Worm (Caenorhabditis elegans): Measurements from ENCODE around the gene T04C9.2.

The T04C9.2 gene

DNA sequence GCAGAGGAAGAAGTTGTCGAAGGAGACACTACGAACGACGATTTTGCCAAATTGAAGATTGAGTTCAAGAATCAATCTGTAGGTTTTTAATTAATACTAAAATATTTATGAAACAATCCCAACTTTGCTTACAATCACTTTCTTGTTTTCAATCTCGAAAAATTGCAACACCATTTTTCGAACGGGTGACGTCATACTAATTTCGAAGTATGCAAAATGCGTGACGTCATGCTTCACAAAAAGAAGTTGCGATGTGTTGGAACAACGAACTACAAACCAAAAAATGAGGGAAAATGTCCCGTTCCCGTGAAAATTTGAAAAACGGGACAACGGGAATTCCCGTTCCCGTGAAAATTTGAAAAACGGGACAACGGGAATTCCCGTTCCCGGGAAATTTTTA, 24.0 kb upstream of the T04C9.2 start:
- TF ChIP-seq cog-1 (tag; optimal IDR thresholded peaks at IDR 0.05) (no peak), ztf-29 (GFP tag; IDR thresholded peaks at IDR 0.05) (no peak), flt-1 (GFP tag; IDR thresholded peaks at IDR 0.05) (no peak), ztf-23 (GFP tag; IDR thresholded peaks at IDR 0.05) (no peak), tab-1 (GFP tag; IDR thresholded peaks at IDR 0.05) (no peak), T22C8.4 (GFP tag; IDR thresholded peaks at IDR 0.05) (no peak), med-1 (GFP tag; optimal IDR thresholded peaks at IDR 0.05; ENCODE audit: insufficient read depth) (no peak), ref-1 (GFP tag; conservative IDR thresholded peaks at IDR 0.05) (no peak), klf-2 (GFP tag; conservative IDR thresholded peaks at IDR 0.05) (no peak)

DNA sequence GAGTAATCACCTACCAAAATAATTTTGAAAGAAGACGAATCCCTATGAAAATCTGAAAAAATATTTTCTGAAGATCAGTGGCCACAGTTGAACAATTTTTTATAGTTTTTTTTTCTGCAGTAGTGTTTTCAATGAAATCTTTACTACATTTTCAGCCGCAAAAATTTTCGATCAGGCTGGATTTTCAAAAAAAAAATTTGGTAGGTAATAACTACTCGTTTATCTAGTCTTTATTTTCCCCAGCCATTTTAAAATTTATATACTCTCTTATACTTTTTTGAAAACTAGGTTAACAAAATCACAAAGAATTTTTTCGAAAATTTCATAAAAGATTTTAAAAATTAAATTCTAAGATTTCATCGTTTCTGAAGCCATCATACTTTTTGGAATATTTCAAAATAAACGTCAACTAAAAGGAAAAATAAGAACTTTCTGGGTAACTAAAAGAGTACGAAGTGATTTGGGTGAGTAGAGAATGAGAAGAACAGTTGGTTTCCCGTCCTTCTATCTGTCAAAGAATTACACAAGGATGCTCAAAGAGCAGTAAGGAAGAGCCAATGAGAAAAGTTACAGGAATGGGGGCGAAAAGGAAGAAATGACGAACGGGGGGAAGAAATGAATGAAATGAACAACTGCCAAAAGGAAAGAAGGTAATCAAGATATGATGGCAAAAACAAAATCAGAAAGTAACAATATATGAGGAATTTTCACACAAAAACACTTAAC, 16.5 kb upstream of the T04C9.2 start, which contains the start of gene mlp-1:
Gene mlp-1, minus strand, starts transcription at position 51 of the 726 bp plus-strand sequence.
- TF ChIP-seq cog-1 (tag; optimal IDR thresholded peaks at IDR 0.05) (no peak), ref-1 (GFP tag; conservative IDR thresholded peaks at IDR 0.05) (no peak), ztf-23 (GFP tag; IDR thresholded peaks at IDR 0.05) (no peak), med-1 (GFP tag; optimal IDR thresholded peaks at IDR 0.05; ENCODE audit: insufficient read depth) (no peak), tab-1 (GFP tag; IDR thresholded peaks at IDR 0.05) (no peak), klf-2 (GFP tag; conservative IDR thresholded peaks at IDR 0.05) (no peak), flt-1 (GFP tag; IDR thresholded peaks at IDR 0.05) (no peak), ztf-29 (GFP tag; IDR thresholded peaks at IDR 0.05) (no peak), T22C8.4 (GFP tag; IDR thresholded peaks at IDR 0.05) (no peak)

DNA sequence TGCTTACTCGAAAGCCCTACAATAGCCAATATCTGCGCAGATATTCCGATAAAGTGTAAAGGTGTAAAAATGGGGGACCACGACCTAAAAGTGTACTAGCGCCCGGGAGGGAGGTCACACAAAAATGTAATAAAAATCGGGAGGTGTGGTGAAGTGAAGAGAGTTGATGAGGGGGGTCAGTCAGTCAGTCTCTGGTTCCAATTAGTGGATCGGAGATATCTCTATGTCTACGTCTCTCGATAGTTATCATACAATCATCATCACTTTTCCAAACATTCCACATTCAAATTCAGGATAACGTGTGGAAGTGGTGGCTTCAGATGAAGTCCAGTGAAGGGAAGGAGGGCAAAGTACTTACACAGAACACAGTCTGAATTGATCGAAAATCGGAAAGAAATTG, 15.7 kb upstream of the T04C9.2 start:
- TF ChIP-seq cog-1 (tag; optimal IDR thresholded peaks at IDR 0.05): no peak
- no peak for TF ChIP-seq flt-1 (GFP tag; IDR thresholded peaks at IDR 0.05)
- TF ChIP-seq ztf-29 (GFP tag; IDR thresholded peaks at IDR 0.05): no peak
- TF ChIP-seq ztf-23 (GFP tag; IDR thresholded peaks at IDR 0.05): no peak
- no peak for TF ChIP-seq med-1 (GFP tag; optimal IDR thresholded peaks at IDR 0.05; ENCODE audit: insufficient read depth)
- TF ChIP-seq ref-1 (GFP tag; conservative IDR thresholded peaks at IDR 0.05): no peak
- TF ChIP-seq T22C8.4 (GFP tag; IDR thresholded peaks at IDR 0.05): no peak
- TF ChIP-seq klf-2 (GFP tag; conservative IDR thresholded peaks at IDR 0.05): no peak
- TF ChIP-seq tab-1 (GFP tag; IDR thresholded peaks at IDR 0.05): no peak

DNA sequence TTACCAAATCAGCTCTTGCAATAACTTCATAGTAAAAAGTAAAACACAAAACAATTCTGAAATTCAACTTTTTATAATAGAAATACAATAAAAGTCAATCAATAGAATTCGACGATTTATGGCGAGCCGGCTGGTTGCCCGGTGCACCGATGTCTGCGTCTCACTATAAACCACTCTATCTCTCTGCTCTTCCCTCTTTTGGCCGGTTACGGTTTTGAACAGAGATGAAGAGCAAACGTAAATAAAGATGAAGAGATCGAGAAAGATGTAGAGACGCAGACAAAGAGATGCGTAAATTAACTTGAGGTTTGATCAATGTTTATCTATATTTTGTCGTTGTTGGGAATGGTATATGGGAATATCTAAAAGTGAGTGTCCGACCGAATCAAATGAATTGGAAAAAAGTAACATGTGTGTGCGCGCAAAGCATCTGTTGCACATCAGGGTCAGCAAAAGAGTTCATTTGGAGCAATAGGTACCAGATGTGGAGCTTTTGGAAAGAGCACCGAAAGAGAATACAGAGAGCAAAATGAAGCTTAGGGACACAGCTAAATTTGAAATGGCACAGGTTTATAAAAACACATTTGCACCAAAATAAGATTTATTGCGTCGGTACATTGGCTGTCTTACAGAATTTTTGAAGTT, 11.3 kb upstream of the T04C9.2 start:
- TF ChIP-seq cog-1 (tag; optimal IDR thresholded peaks at IDR 0.05) (no peak), ref-1 (GFP tag; conservative IDR thresholded peaks at IDR 0.05) (no peak), ztf-29 (GFP tag; IDR thresholded peaks at IDR 0.05) (no peak), flt-1 (GFP tag; IDR thresholded peaks at IDR 0.05) (no peak), klf-2 (GFP tag; conservative IDR thresholded peaks at IDR 0.05) (no peak), tab-1 (GFP tag; IDR thresholded peaks at IDR 0.05) (no peak), med-1 (GFP tag; optimal IDR thresholded peaks at IDR 0.05; ENCODE audit: insufficient read depth) (no peak), T22C8.4 (GFP tag; IDR thresholded peaks at IDR 0.05) (no peak), ztf-23 (GFP tag; IDR thresholded peaks at IDR 0.05) (no peak)

DNA sequence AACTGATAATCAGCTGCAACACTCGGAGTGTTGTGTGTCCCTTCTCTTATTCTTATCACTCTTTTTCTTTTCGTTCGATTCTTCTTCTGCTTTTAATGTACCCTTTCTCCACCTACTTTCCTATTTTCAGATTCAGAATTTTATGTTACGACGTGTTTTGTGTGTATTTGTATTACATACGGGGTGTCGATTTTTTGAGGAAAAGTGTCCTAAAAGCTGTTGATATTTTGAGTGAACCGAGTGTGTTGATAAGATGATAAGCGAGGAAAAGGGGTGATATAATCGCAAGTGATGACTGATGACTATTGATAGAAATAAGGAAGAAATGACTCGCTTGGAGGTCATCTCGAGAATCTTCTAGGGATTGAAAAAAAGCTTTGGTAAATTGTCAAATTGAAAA, 10.3 kb upstream of the T04C9.2 start:
- no peak for TF ChIP-seq ztf-29 (GFP tag; IDR thresholded peaks at IDR 0.05)
- TF ChIP-seq flt-1 (GFP tag; IDR thresholded peaks at IDR 0.05): no peak
- no peak for TF ChIP-seq tab-1 (GFP tag; IDR thresholded peaks at IDR 0.05)
- TF ChIP-seq T22C8.4 (GFP tag; IDR thresholded peaks at IDR 0.05): no peak
- TF ChIP-seq ref-1 (GFP tag; conservative IDR thresholded peaks at IDR 0.05): no peak
- TF ChIP-seq klf-2 (GFP tag; conservative IDR thresholded peaks at IDR 0.05): no peak
- no peak for TF ChIP-seq med-1 (GFP tag; optimal IDR thresholded peaks at IDR 0.05; ENCODE audit: insufficient read depth)
- no peak for TF ChIP-seq cog-1 (tag; optimal IDR thresholded peaks at IDR 0.05)
- no peak for TF ChIP-seq ztf-23 (GFP tag; IDR thresholded peaks at IDR 0.05)

DNA sequence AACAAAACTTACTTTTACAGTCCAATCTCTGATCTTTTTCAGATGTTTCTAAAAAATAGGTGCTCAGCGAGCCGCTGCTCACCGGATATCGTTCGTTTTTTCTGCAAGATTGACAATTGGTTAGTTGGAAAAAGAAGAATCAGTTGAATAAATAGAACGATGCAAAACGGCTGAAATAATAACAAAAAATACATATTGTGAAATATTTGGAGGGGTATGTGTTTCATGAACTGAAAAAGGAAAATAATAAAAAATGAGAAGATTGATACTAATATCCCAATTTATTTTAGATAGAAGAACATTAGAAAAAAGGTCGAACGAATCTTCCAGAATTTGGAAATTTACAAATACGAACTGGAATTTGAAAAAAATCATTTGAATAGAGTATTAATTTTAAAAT, 9.7 kb upstream of the T04C9.2 start, which contains the start of gene frm-2:
Gene frm-2, minus strand, starts transcription at position 101 of the 400 bp plus-strand sequence.
- TF ChIP-seq ref-1 (GFP tag; conservative IDR thresholded peaks at IDR 0.05) (no peak), med-1 (GFP tag; optimal IDR thresholded peaks at IDR 0.05; ENCODE audit: insufficient read depth) (no peak)

DNA sequence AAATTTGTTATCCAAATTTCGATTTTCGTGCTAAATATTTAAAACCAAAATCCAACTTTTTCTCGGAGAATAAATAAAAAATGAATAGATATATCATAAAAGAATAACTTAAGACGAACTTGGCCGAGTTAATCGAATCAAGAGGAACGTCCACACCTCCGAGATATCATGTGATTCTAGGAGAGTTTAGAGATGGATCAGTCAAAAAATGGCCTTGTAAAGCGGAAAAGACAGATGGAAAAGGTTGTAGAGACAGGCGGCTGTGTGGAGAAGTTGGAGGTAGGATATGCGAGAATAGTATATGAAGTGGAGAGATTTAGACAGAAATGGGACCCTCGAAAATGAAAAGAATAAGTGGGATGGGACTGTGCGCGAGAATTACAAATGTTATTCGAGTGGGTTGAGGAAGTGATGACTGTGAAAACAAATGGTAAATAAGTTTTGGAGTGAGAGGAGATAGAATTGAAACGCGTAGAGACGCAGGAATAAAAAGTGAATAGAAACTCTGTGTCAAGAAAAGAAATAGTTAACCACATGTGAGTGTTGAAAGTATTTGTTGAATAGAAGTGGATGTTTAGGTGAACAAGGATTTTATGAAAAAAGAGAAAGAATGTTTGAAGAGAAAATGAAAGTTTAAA, 8.8 kb upstream of the T04C9.2 start:
- no peak for TF ChIP-seq klf-2 (GFP tag; conservative IDR thresholded peaks at IDR 0.05)
- no peak for TF ChIP-seq tab-1 (GFP tag; IDR thresholded peaks at IDR 0.05)
- no peak for TF ChIP-seq cog-1 (tag; optimal IDR thresholded peaks at IDR 0.05)

DNA sequence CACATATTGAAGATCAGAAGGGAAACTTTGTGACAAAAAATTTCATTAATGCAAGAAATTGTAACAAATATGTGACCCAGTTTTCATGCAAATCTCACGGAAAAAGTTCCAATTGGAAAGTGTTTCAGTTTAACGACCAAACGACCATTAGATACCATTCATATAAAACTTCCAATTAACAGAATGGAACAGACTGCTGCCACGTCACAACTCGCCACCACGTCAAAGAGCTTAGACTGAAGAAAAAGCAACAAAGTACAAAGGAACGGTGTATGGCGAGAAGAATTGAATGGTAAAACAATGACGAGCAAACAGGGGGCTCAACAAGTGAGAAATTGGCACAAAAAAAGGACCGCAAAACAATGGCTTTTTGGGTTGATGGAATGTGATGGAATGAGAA, 6.3 kb upstream of the T04C9.2 start, which contains the start of gene T04C9.3:
Gene T04C9.3, plus strand, starts transcription at position 301 of the 400 bp plus-strand sequence.
- no peak for TF ChIP-seq T22C8.4 (GFP tag; IDR thresholded peaks at IDR 0.05)
- no peak for TF ChIP-seq ztf-23 (GFP tag; IDR thresholded peaks at IDR 0.05)
- TF ChIP-seq cog-1 (tag; optimal IDR thresholded peaks at IDR 0.05): no peak
- no peak for TF ChIP-seq flt-1 (GFP tag; IDR thresholded peaks at IDR 0.05)
- TF ChIP-seq med-1 (GFP tag; optimal IDR thresholded peaks at IDR 0.05; ENCODE audit: insufficient read depth): no peak
- TF ChIP-seq ztf-29 (GFP tag; IDR thresholded peaks at IDR 0.05): no peak
- TF ChIP-seq ref-1 (GFP tag; conservative IDR thresholded peaks at IDR 0.05): no peak
- TF ChIP-seq tab-1 (GFP tag; IDR thresholded peaks at IDR 0.05): no peak
- TF ChIP-seq klf-2 (GFP tag; conservative IDR thresholded peaks at IDR 0.05): no peak

DNA sequence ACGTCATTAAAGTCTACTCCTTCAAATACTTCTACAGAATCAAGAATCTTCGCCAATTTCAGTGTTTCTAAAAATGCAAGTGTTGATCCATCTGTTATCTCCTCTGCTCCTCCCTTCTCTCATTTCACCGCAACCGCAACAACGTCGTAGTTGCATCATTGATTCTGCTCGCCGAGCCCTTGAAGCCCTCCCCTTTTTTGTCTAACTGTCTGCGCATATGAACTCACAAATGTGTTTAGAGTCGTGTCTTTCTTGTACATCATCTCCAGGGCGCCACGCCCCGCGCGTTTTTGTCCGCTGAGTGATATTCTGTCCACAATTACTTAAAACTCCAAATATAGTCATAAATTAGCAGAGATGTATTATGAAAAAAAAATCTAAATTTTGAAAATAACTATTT, 3.7 kb upstream of the T04C9.2 start:
- TF ChIP-seq ztf-29 (GFP tag; IDR thresholded peaks at IDR 0.05): no peak
- no peak for TF ChIP-seq cog-1 (tag; optimal IDR thresholded peaks at IDR 0.05)
- no peak for TF ChIP-seq tab-1 (GFP tag; IDR thresholded peaks at IDR 0.05)
- no peak for TF ChIP-seq ref-1 (GFP tag; conservative IDR thresholded peaks at IDR 0.05)
- no peak for TF ChIP-seq flt-1 (GFP tag; IDR thresholded peaks at IDR 0.05)
- TF ChIP-seq klf-2 (GFP tag; conservative IDR thresholded peaks at IDR 0.05): no peak
- no peak for TF ChIP-seq ztf-23 (GFP tag; IDR thresholded peaks at IDR 0.05)
- TF ChIP-seq T22C8.4 (GFP tag; IDR thresholded peaks at IDR 0.05): no peak
- TF ChIP-seq med-1 (GFP tag; optimal IDR thresholded peaks at IDR 0.05; ENCODE audit: insufficient read depth): no peak
